Fruit fly (Drosophila melanogaster) whole organism, wandering third instar larva: ENCODE measurements around the gene eya.

Source experiments
- Abd-B ChIP-seq: fragments of >200 bp; optimal IDR thresholded peaks from 2 replicates; lab custom pipeline; 2017; ENCODE audit warnings: missing biosample characterization, missing genetic modification characterization
- GATAd ChIP-seq: sonication (Bioruptor generic); optimal IDR thresholded peaks from 2 replicates; lab custom pipeline; 2016; ENCODE audit warnings: missing biosample characterization, missing genetic modification characterization
- Hr78 ChIP-seq: fragments of >200 bp; optimal IDR thresholded peaks from 2 replicates; lab custom pipeline; 2017; ENCODE audit warnings: missing biosample characterization, missing genetic modification characterization
- Hr83 ChIP-seq: fragments of 200-300 bp; sonication (Bioruptor generic); optimal IDR thresholded peaks from 2 replicates; lab custom pipeline; 2016; ENCODE audit warnings: missing biosample characterization, mild to moderate bottlenecking, missing genetic modification characterization, moderate library complexity; ENCODE audit not compliant: poor library complexity, severe bottlenecking
- Myc ChIP-seq: fragments of >200 bp; optimal IDR thresholded peaks from 2 replicates; lab custom pipeline; 2017
- OdsH ChIP-seq: fragments of 200-800 bp; sonication (Bioruptor generic); optimal IDR thresholded peaks from 2 replicates; lab custom pipeline; 2016; ENCODE audit warnings: missing biosample characterization, mild to moderate bottlenecking, missing genetic modification characterization
- Vsx2 ChIP-seq: fragments of 200-300, 225-300 bp; sonication (Bioruptor generic); optimal IDR thresholded peaks from 2 replicates; lab custom pipeline; 2018; ENCODE audit warnings: missing biosample characterization, missing genetic modification characterization; ENCODE audit not compliant: partially characterized antibody
- dl ChIP-seq, 2 experiments: fragments of 175-275, 200-275 bp in 1 of 2; fragments of 200-275 bp in 1 of 2; sonication (Bioruptor generic); optimal IDR thresholded peaks; lab custom pipeline; 2018; ENCODE audit warnings: mild to moderate bottlenecking in 2 of 2, missing biosample characterization in 2 of 2, missing genetic modification characterization in 2 of 2, moderate library complexity in 2 of 2; ENCODE audit not compliant: partially characterized antibody in 2 of 2, insufficient read depth in 1 of 2
- ey ChIP-seq: fragments of 200-800 bp; sonication (Bioruptor generic); optimal IDR thresholded peaks from 2 replicates; lab custom pipeline; 2016; ENCODE audit warnings: missing biosample characterization, missing genetic modification characterization
- jim ChIP-seq: fragments of 175-275, 200-325 bp; sonication (Bioruptor generic); optimal IDR thresholded peaks from 2 replicates; lab custom pipeline; 2016; ENCODE audit warnings: missing biosample characterization, mild to moderate bottlenecking, missing genetic modification characterization
- pan ChIP-seq: fragments of >200 bp; optimal IDR thresholded peaks from 2 replicates; lab custom pipeline; 2017
- psq ChIP-seq: fragments of 200-800 bp; sonication (Bioruptor generic); optimal IDR thresholded peaks from 3 replicates; lab custom pipeline; 2017; ENCODE audit warnings: missing biosample characterization, mild to moderate bottlenecking, missing genetic modification characterization, moderate library complexity
- sage ChIP-seq: fragments of 200-800 bp; sonication (Bioruptor generic); optimal IDR thresholded peaks from 2 replicates; lab custom pipeline; 2016; ENCODE audit warnings: missing biosample characterization, mild to moderate bottlenecking, missing genetic modification characterization

DNA sequence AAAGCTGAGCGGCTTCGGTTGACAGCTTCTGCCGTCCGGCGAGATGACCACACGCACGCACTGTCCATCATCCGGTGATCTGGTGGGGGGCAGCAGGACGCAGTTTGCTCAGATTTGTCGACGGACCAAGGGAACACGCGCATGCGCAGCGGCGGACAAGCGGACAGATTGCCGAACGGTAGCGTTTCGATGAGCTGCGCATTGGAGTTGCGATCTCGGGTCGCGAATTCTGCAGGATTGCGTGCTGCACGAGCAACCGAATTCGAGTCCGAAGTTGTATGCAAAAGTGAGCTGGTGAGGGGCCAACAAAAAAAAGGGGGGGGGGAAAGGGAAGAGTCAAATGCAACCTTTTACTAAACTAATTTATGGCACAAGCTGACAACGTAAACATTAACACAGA, 13.1 kb downstream of the eya start:
- no peak for TF ChIP-seq Vsx2 (GFP tag; lab: Kevin White, UChicago)
- TF ChIP-seq jim (GFP tag; lab: Kevin White, UChicago), result no peak
- no peak for TF ChIP-seq Abd-B (GFP tag; lab: Kevin White, UChicago)
- TF ChIP-seq Hr83 (GFP tag; lab: Kevin White, UChicago), result no peak
- TF ChIP-seq psq (GFP tag; lab: Kevin White, UChicago), result no peak
- TF ChIP-seq dl (GFP tag; optimal IDR thresholded peaks at IDR 0.05; lab: Kevin White, UChicago; ENCODE audit: insufficient read depth in 1 of 2, partially characterized antibody in 2 of 2), result no peak
- TF ChIP-seq sage (GFP tag; lab: Kevin White, UChicago), result no peak
- no peak for TF ChIP-seq pan
- TF ChIP-seq Hr78 (GFP tag; lab: Kevin White, UChicago), result no peak
- TF ChIP-seq ey (GFP tag; lab: Kevin White, UChicago), result no peak
- no peak for TF ChIP-seq OdsH (GFP tag; lab: Kevin White, UChicago)
- no peak for TF ChIP-seq Myc (lab: Kevin White, UChicago)
- TF ChIP-seq GATAd (GFP tag; lab: Kevin White, UChicago), result no peak
